Fruit fly (Drosophila melanogaster) whole organism, embryonic: Measurements from ENCODE around the gene UQCR-14.
A peak's percentile ranks its signal among the peaks of the same experiment; 100 is the strongest.

Experiments
- Ada2b ChIP-seq: fragments of 200-800 bp; sonication (Bioruptor generic); IDR thresholded peaks from 2 replicates; pipeline ENCODE4 v1.3.6; 2022; ENCODE audit warnings: missing biosample characterization, missing genetic modification characterization
- CG10565 ChIP-seq: fragments of 200-800 bp; sonication (Bioruptor generic); optimal IDR thresholded peaks from 3 replicates; lab custom pipeline; 2016; ENCODE audit warnings: missing biosample characterization, mild to moderate bottlenecking, missing genetic modification characterization
- CG13287 ChIP-seq: fragments of 200-800 bp; sonication (Bioruptor generic); IDR thresholded peaks from 2 replicates; pipeline ENCODE4 v1.3.6; 2022; ENCODE audit warnings: missing biosample characterization, missing genetic modification characterization; ENCODE audit not compliant: partially characterized antibody
- CG13424 ChIP-seq: fragments of 200-800 bp; sonication (Bioruptor generic); optimal IDR thresholded peaks from 2 replicates; lab custom pipeline; 2019; ENCODE audit warnings: missing biosample characterization, mild to moderate bottlenecking, missing genetic modification characterization, moderate library complexity
- CG13894 ChIP-seq: fragments of 200-800 bp; sonication (Bioruptor generic); optimal IDR thresholded peaks from 3 replicates; lab custom pipeline; 2018; ENCODE audit warnings: missing biosample characterization, mild to moderate bottlenecking, missing genetic modification characterization, moderate library complexity
- CG15514 ChIP-seq: fragments of 200-800 bp; sonication (Bioruptor generic); optimal IDR thresholded peaks from 3 replicates; lab custom pipeline; 2017; ENCODE audit warnings: missing biosample characterization, missing genetic modification characterization, mild to moderate bottlenecking, moderate library complexity, missing genetic modification reagents
- CG1647 ChIP-seq: fragments of 200-800 bp; sonication (Bioruptor generic); optimal IDR thresholded peaks from 3 replicates; lab custom pipeline; 2016; ENCODE audit warnings: missing biosample characterization, missing genetic modification characterization
- CG17359 ChIP-seq: fragments of 200-800 bp; sonication (Bioruptor generic); optimal IDR thresholded peaks from 3 replicates; lab custom pipeline; 2018; ENCODE audit warnings: missing biosample characterization, mild to moderate bottlenecking, missing genetic modification characterization, moderate library complexity
- CG18262 ChIP-seq: fragments of 200-800 bp; optimal IDR thresholded peaks from 3 replicates; lab custom pipeline; 2019; ENCODE audit warnings: missing biosample characterization, mild to moderate bottlenecking, missing genetic modification characterization, moderate library complexity
- CG2199 ChIP-seq: fragments of 200-800 bp; sonication (Bioruptor generic); IDR thresholded peaks from 3 replicates; pipeline ENCODE4 v1.3.6; 2022; ENCODE audit warnings: missing biosample characterization, missing genetic modification characterization
- CG2712 ChIP-seq: fragments of 200-800 bp; optimal IDR thresholded peaks from 3 replicates; lab custom pipeline; 2019; ENCODE audit warnings: missing biosample characterization, mild to moderate bottlenecking, missing genetic modification characterization, moderate library complexity
- CG3281 ChIP-seq: fragments of 200-800 bp; sonication (Bioruptor generic); optimal IDR thresholded peaks from 3 replicates; lab custom pipeline; 2017; ENCODE audit warnings: missing biosample characterization, mild to moderate bottlenecking, missing genetic modification characterization
- CG4328 ChIP-seq: fragments of 200-800 bp; sonication (Bioruptor generic); optimal IDR thresholded peaks from 3 replicates; lab custom pipeline; 2017; ENCODE audit warnings: missing biosample characterization, missing genetic modification reagents, missing genetic modification characterization
- CG4854 ChIP-seq: fragments of 200-800 bp; sonication (Bioruptor generic); optimal IDR thresholded peaks from 2 replicates; lab custom pipeline; 2016; ENCODE audit warnings: missing biosample characterization, missing genetic modification characterization, inconsistent platforms
- CG5180 ChIP-seq: fragments of 200-800 bp; sonication (Bioruptor generic); optimal IDR thresholded peaks from 3 replicates; lab custom pipeline; 2017; ENCODE audit warnings: missing biosample characterization, missing genetic modification characterization, mild to moderate bottlenecking, moderate library complexity, missing genetic modification reagents
- CG7271 ChIP-seq: fragments of 200-800 bp; sonication (Bioruptor generic); optimal IDR thresholded peaks from 2 replicates; lab custom pipeline; 2018; ENCODE audit warnings: missing biosample characterization, mild to moderate bottlenecking, missing genetic modification characterization, moderate library complexity
- HLHmδ ChIP-seq: fragments of 200-800 bp; sonication (Bioruptor generic); optimal IDR thresholded peaks from 2 replicates; lab custom pipeline; 2018; ENCODE audit warnings: missing biosample characterization, mild to moderate bottlenecking, missing genetic modification characterization, moderate library complexity
- HmgD ChIP-seq: fragments of 200-800 bp; sonication (Bioruptor generic); optimal IDR thresholded peaks from 3 replicates; lab custom pipeline; 2016; ENCODE audit warnings: missing biosample characterization, missing genetic modification characterization
- Hsf ChIP-seq: fragments of 200-800 bp; sonication (Bioruptor generic); optimal IDR thresholded peaks from 3 replicates; lab custom pipeline; 2016; ENCODE audit warnings: missing biosample characterization, missing genetic modification characterization
- Kr ChIP-seq: fragments of 200-800 bp; sonication (Bioruptor generic); optimal IDR thresholded peaks from 2 replicates; lab custom pipeline; 2017; ENCODE audit warnings: missing biosample characterization, mild to moderate bottlenecking, missing genetic modification characterization
- MBD-R2 ChIP-seq: fragments of 200-800 bp; sonication (Bioruptor generic); IDR thresholded peaks from 2 replicates; pipeline ENCODE4 v1.3.6; 2022; ENCODE audit warnings: missing biosample characterization, missing genetic modification characterization
- NFAT ChIP-seq: fragments of 200-800 bp; sonication (Bioruptor generic); IDR thresholded peaks from 2 replicates; pipeline ENCODE4 v1.3.6; 2022; ENCODE audit warnings: missing biosample characterization, missing genetic modification characterization
- Neu2 ChIP-seq: fragments of 200-800 bp; sonication (Bioruptor generic); optimal IDR thresholded peaks from 3 replicates; lab custom pipeline; 2016; ENCODE audit warnings: missing biosample characterization, missing genetic modification characterization, borderline replicate concordance
- Six4 ChIP-seq: fragments of 200-800 bp; sonication (Bioruptor generic); optimal IDR thresholded peaks from 2 replicates; lab custom pipeline; 2016; ENCODE audit warnings: missing biosample characterization, missing genetic modification characterization
- Sox102F ChIP-seq: fragments of 200-800 bp; sonication (Bioruptor generic); optimal IDR thresholded peaks from 2 replicates; lab custom pipeline; 2018; ENCODE audit warnings: missing biosample characterization, mild to moderate bottlenecking, missing genetic modification characterization, moderate library complexity
- Sry-δ ChIP-seq: fragments of 200-800 bp; sonication (Bioruptor generic); optimal IDR thresholded peaks from 2 replicates; lab custom pipeline; 2016; ENCODE audit warnings: missing biosample characterization, missing genetic modification characterization
- Usf ChIP-seq: fragments of 200-800 bp; sonication (Bioruptor generic); optimal IDR thresholded peaks from 2 replicates; lab custom pipeline; 2017; ENCODE audit warnings: missing genotype, missing biosample characterization, missing genetic modification characterization
- ash1 ChIP-seq: fragments of 200-800 bp; sonication (Bioruptor generic); optimal IDR thresholded peaks from 2 replicates; lab custom pipeline; 2018; ENCODE audit warnings: missing biosample characterization, mild to moderate bottlenecking, missing genetic modification characterization
- dysf ChIP-seq: fragments of 200-800 bp; sonication (Bioruptor generic); IDR thresholded peaks from 3 replicates; pipeline ENCODE4 v1.3.6; 2022; ENCODE audit warnings: missing biosample characterization, missing genetic modification characterization
- en ChIP-seq: fragments of 200-800 bp; sonication (Bioruptor generic); optimal IDR thresholded peaks from 2 replicates; lab custom pipeline; 2016; ENCODE audit warnings: missing biosample characterization, missing genetic modification characterization
- fd3F ChIP-seq: fragments of 200-800 bp; sonication (Bioruptor generic); optimal IDR thresholded peaks from 2 replicates; lab custom pipeline; 2018; ENCODE audit warnings: missing biosample characterization, mild to moderate bottlenecking, missing genetic modification characterization, moderate library complexity
- fd96Cb ChIP-seq: fragments of 200-800 bp; sonication (Bioruptor generic); optimal IDR thresholded peaks from 2 replicates; lab custom pipeline; 2018; ENCODE audit warnings: missing biosample characterization, mild to moderate bottlenecking, missing genetic modification characterization, moderate library complexity
- ftz-f1 ChIP-seq: fragments of 200-800 bp; sonication (Bioruptor generic); optimal IDR thresholded peaks from 2 replicates; lab custom pipeline; 2016; ENCODE audit warnings: missing biosample characterization, missing genetic modification characterization
- gcm ChIP-seq: fragments of 200-800 bp; sonication (Bioruptor generic); optimal IDR thresholded peaks from 2 replicates; lab custom pipeline; 2019; ENCODE audit warnings: missing biosample characterization, mild to moderate bottlenecking, missing genetic modification characterization, moderate library complexity
- gem ChIP-seq: fragments of 200-800 bp; sonication (Bioruptor generic); optimal IDR thresholded peaks from 2 replicates; lab custom pipeline; 2019; ENCODE audit warnings: missing biosample characterization, mild to moderate bottlenecking, missing genetic modification characterization, moderate library complexity
- grau ChIP-seq: fragments of 200-800 bp; optimal IDR thresholded peaks from 3 replicates; lab custom pipeline; 2019; ENCODE audit warnings: missing biosample characterization, mild to moderate bottlenecking, missing genetic modification characterization, moderate library complexity
- gt ChIP-seq: fragments of 200-800 bp; sonication (Bioruptor generic); IDR thresholded peaks from 2 replicates; pipeline ENCODE4 v1.3.6; 2022; ENCODE audit warnings: missing biosample characterization, missing genetic modification characterization
- ham ChIP-seq: fragments of 200-800 bp; sonication (Bioruptor generic); IDR thresholded peaks from 2 replicates; pipeline ENCODE4 v1.3.6; 2022; ENCODE audit warnings: missing biosample characterization, missing genetic modification characterization
- hb ChIP-seq: fragments of 200-800 bp; sonication (Bioruptor generic); IDR thresholded peaks from 3 replicates; pipeline ENCODE4 v1.3.6; 2022; ENCODE audit warnings: missing biosample characterization, missing genetic modification characterization; ENCODE audit not compliant: partially characterized antibody
- insv ChIP-seq, 2 experiments: fragments of 200-800 bp; sonication (Bioruptor generic); optimal IDR thresholded peaks; 3 replicates each; lab custom pipeline; 2016 to 2018; ENCODE audit warnings: missing biosample characterization in 2 of 2, missing genetic modification characterization in 2 of 2
- jing ChIP-seq: fragments of 200-800 bp; sonication (Bioruptor generic); optimal IDR thresholded peaks from 2 replicates; lab custom pipeline; 2018; ENCODE audit warnings: missing biosample characterization, mild to moderate bottlenecking, missing genetic modification characterization
- kah ChIP-seq: fragments of 200-800 bp; sonication (Bioruptor generic); optimal IDR thresholded peaks from 2 replicates; lab custom pipeline; 2018; ENCODE audit warnings: missing biosample characterization, mild to moderate bottlenecking, missing genetic modification characterization
- kni ChIP-seq: fragments of 200-800 bp; sonication (Bioruptor generic); optimal IDR thresholded peaks from 3 replicates; lab custom pipeline; 2017; ENCODE audit warnings: mild to moderate bottlenecking, missing biosample characterization, missing genetic modification reagents, missing genetic modification characterization
- lov ChIP-seq, 2 experiments: fragments of 200-800 bp in 1 of 2; fragments of >200 bp in 1 of 2; sonication (Bioruptor generic) in 1 of 2; IDR thresholded peaks in 1 of 2; optimal IDR thresholded peaks in 1 of 2; 2 replicates in 1 of 2; 3 replicates in 1 of 2; pipeline versions ENCODE4 v1.3.6 to Lab custom; 2017 to 2022; ENCODE audit warnings: missing biosample characterization in 1 of 2, missing genetic modification characterization in 1 of 2
- sens-2 ChIP-seq: fragments of 200-800 bp; sonication (Bioruptor generic); IDR thresholded peaks from 2 replicates; pipeline ENCODE4 v1.3.6; 2022; ENCODE audit warnings: missing biosample characterization, missing genetic modification characterization
- ssp ChIP-seq: fragments of 200-800 bp; sonication (Bioruptor generic); IDR thresholded peaks from 2 replicates; pipeline ENCODE4 v1.3.6; 2022; ENCODE audit warnings: missing biosample characterization, missing genetic modification characterization
- tin ChIP-seq: fragments of 200-800 bp; sonication (Bioruptor generic); optimal IDR thresholded peaks from 3 replicates; lab custom pipeline; 2016; ENCODE audit warnings: missing biosample characterization, missing genetic modification characterization
- trh ChIP-seq: fragments of 200-800 bp; sonication (Bioruptor generic); optimal IDR thresholded peaks from 2 replicates; lab custom pipeline; 2016; ENCODE audit warnings: missing biosample characterization, missing genetic modification characterization
- usp ChIP-seq: fragments of >200 bp; optimal IDR thresholded peaks from 2 replicates; lab custom pipeline; 2017; ENCODE audit warnings: missing biosample characterization, missing genetic modification characterization
- wdn ChIP-seq: fragments of 200-800 bp; sonication (Bioruptor generic); IDR thresholded peaks from 2 replicates; pipeline ENCODE4 v1.3.6; 2022; ENCODE audit warnings: missing biosample characterization, missing genetic modification characterization

UQCR-14 gene

dm6 chrX:16275854-16276338, 10.2 kb upstream of the UQCR-14 start, which contains the start of the genes kat80 and Prosalpha4 (continued):
- no peak for TF ChIP-seq sens-2 (GFP tag; lab: Robert Waterston, UW)
- TF ChIP-seq CG4328 (GFP tag; lab: Kevin White, UChicago): peak; percentile 11
- peak; percentile 51 for TF ChIP-seq grau (tag; lab: Kevin White, UChicago)
- TF ChIP-seq ash1 (GFP tag; lab: Kevin White, UChicago): no peak
- TF ChIP-seq wdn (GFP tag; lab: Robert Waterston, UW): no peak
- TF ChIP-seq HLHmδ (GFP tag; lab: Kevin White, UChicago): no peak
- no peak for TF ChIP-seq CG10565 (GFP tag; lab: Kevin White, UChicago)
- no peak for TF ChIP-seq lov (optimal IDR thresholded peaks at IDR 0.05; lab: Kevin White, UChicago)
- no peak for TF ChIP-seq lov (GFP tag; IDR thresholded peaks at IDR 0.05; lab: Robert Waterston, UW)
- peak; percentile 62 for TF ChIP-seq CG13894 (tag; lab: Kevin White, UChicago)
- TF ChIP-seq insv (GFP tag; optimal IDR thresholded peaks at IDR 0.05; lab: Kevin White, UChicago): no peak
- no peak for TF ChIP-seq Neu2 (GFP tag; lab: Kevin White, UChicago)
- TF ChIP-seq Kr (GFP tag; lab: Kevin White, UChicago): no peak
- no peak for TF ChIP-seq Six4 (GFP tag; lab: Kevin White, UChicago)
- TF ChIP-seq CG18262 (tag; lab: Kevin White, UChicago): peak; percentile 48
- TF ChIP-seq fd3F: no peak
- TF ChIP-seq en (GFP tag; lab: Kevin White, UChicago): no peak
- TF ChIP-seq gt (GFP tag; lab: Robert Waterston, UW): no peak
- peak; percentile 53 for TF ChIP-seq CG2712 (tag; lab: Kevin White, UChicago)
- no peak for TF ChIP-seq HmgD (GFP tag; lab: Kevin White, UChicago)
- TF ChIP-seq CG1647: no peak
- no peak for TF ChIP-seq Sox102F (GFP tag; lab: Kevin White, UChicago)
- TF ChIP-seq CG13424 (tag; lab: Kevin White, UChicago): peak; percentile 53
- no peak for TF ChIP-seq ham (GFP tag; lab: Robert Waterston, UW)
- peak; percentile 62 for TF ChIP-seq gem (tag; lab: Kevin White, UChicago)
- peak; percentile 18 for TF ChIP-seq CG17359 (tag; lab: Kevin White, UChicago)
- TF ChIP-seq CG2199 (GFP tag; lab: Robert Waterston, UW): no peak
- no peak for TF ChIP-seq Usf (GFP tag; lab: Kevin White, UChicago)
- peak; percentile 58 for TF ChIP-seq CG15514
- peak; percentile 20 for TF ChIP-seq fd96Cb (tag; lab: Kevin White, UChicago)
- TF ChIP-seq CG13287 (GFP tag; lab: Robert Waterston, UW): peak; percentile 79
- no peak for TF ChIP-seq jing (GFP tag; lab: Kevin White, UChicago)
- no peak for TF ChIP-seq dysf (GFP tag; lab: Robert Waterston, UW)
- TF ChIP-seq Sry-δ (GFP tag; lab: Kevin White, UChicago): peak; percentile 25
- peak; percentile 22 for TF ChIP-seq tin (GFP tag; lab: Kevin White, UChicago)
- peak; percentile 46; the same call in 1 of the 2 replicates for TF ChIP-seq MBD-R2 (GFP tag; lab: Robert Waterston, UW)
- TF ChIP-seq NFAT (GFP tag; lab: Robert Waterston, UW): peak; percentile 60
- no peak for TF ChIP-seq kni (GFP tag; lab: Kevin White, UChicago)
- no peak for TF ChIP-seq gcm (GFP tag; lab: Kevin White, UChicago)
- TF ChIP-seq ftz-f1 (GFP tag; lab: Kevin White, UChicago): no peak
- TF ChIP-seq trh (GFP tag; lab: Kevin White, UChicago): no peak
- no peak for TF ChIP-seq kah (GFP tag; lab: Kevin White, UChicago)
- TF ChIP-seq usp: no peak
- TF ChIP-seq CG4854 (GFP tag; lab: Kevin White, UChicago): no peak
- no peak for TF ChIP-seq ssp (GFP tag; lab: Robert Waterston, UW)
- 0 out of 3 replicates have a peak, but pooled peaks have one; percentile 31 for TF ChIP-seq hb
- peak; percentile 62 for TF ChIP-seq CG3281 (GFP tag; lab: Kevin White, UChicago)
- no peak for TF ChIP-seq CG7271 (tag; lab: Kevin White, UChicago)
- TF ChIP-seq Ada2b (GFP tag; lab: Robert Waterston, UW): no peak
- no peak for TF ChIP-seq CG5180 (GFP tag; lab: Kevin White, UChicago)
- no peak for TF ChIP-seq Hsf (GFP tag; lab: Kevin White, UChicago)
